Worm (Caenorhabditis elegans): ENCODE measurements around the gene srt-40.

ce11 chrV:2199594-2199993, 6.5 kb downstream of the srt-40 start:
- TF ChIP-seq ces-1 (GFP tag; optimal IDR thresholded peaks at IDR 0.05), result no peak
- no peak for TF ChIP-seq unc-39 (tag; optimal IDR thresholded peaks at IDR 0.05)
- no peak for TF ChIP-seq mdl-1 (tag; optimal IDR thresholded peaks at IDR 0.05)
- TF ChIP-seq snpc-4 (tag; optimal IDR thresholded peaks at IDR 0.05), result no peak
- TF ChIP-seq ceh-20 (GFP tag; IDR thresholded peaks at IDR 0.05), result no peak
- TF ChIP-seq daf-12 (tag; optimal IDR thresholded peaks at IDR 0.05), result no peak
- no peak for TF ChIP-seq ceh-82 (tag; optimal IDR thresholded peaks at IDR 0.05)
- no peak for TF ChIP-seq Y105C5A.15 (GFP tag; IDR thresholded peaks at IDR 0.05)
- TF ChIP-seq zfp-3 (GFP tag; conservative IDR thresholded peaks at IDR 0.05), result no peak
